Worm (Caenorhabditis elegans) whole organism, L4 larva: ENCODE data around the gene E02H1.1.

Source experiments
- F10B5.3 ChIP-seq: sonication (generic microtip); optimal IDR thresholded peaks from 2 replicates; lab custom pipeline; 2016; ENCODE audit warnings: mild to moderate bottlenecking, missing genetic modification characterization, missing compliant biosample characterization
- R02D3.7 ChIP-seq: fragments of 150-350 bp; sonication (generic microtip); optimal IDR thresholded peaks from 3 replicates; lab custom pipeline; 2014; ENCODE audit warnings: missing biosample characterization, missing genetic modification characterization
- T20F7.1 ChIP-seq: fragments of 200-800 bp; sonication (Bioruptor generic); optimal IDR thresholded peaks from 2 replicates; lab custom pipeline; 2018; ENCODE audit warnings: mild to moderate bottlenecking, missing genetic modification characterization, missing compliant biosample characterization
- T26A8.4 ChIP-seq: fragments of 200-800 bp; sonication (Bioruptor generic); IDR thresholded peaks from 2 replicates; pipeline ENCODE4 v1.3.6; 2022; ENCODE audit warnings: missing genetic modification characterization, missing compliant biosample characterization
- Y48G9A.11 ChIP-seq: fragments of 200-800 bp; sonication (Bioruptor generic); IDR thresholded peaks from 2 replicates; pipeline ENCODE4 v1.3.6; 2022; ENCODE audit warnings: missing genetic modification reagents, missing genetic modification characterization, missing compliant biosample characterization
- Y75B8A.6 ChIP-seq: fragments of 200-800 bp; sonication (Bioruptor generic); IDR thresholded peaks from 2 replicates; pipeline ENCODE4 v1.3.6; 2022; ENCODE audit warnings: missing genetic modification reagents, missing genetic modification characterization, missing compliant biosample characterization
- aha-1 ChIP-seq: fragments of 150-350 bp; peaks from one replicate; lab custom pipeline; 2014; ENCODE audit warnings: missing biosample characterization, missing genetic modification characterization
- aly-2 ChIP-seq: sonication (generic microtip); optimal IDR thresholded peaks from 2 replicates; lab custom pipeline; 2018; ENCODE audit warnings: missing biosample characterization, missing genetic modification characterization
- arid-1 ChIP-seq: fragments of 200-800 bp; sonication (Bioruptor generic); conservative IDR thresholded peaks from 2 replicates; pipeline ENCODE4 v1.3.6; 2022; ENCODE audit warnings: missing genetic modification reagents, missing genetic modification characterization, missing compliant biosample characterization
- ceh-20 ChIP-seq: fragments of 200-800 bp; sonication (Bioruptor generic); IDR thresholded peaks from 2 replicates; pipeline ENCODE4 v1.3.6; 2022; ENCODE audit warnings: missing genetic modification reagents, missing genetic modification characterization, missing compliant biosample characterization
- ceh-62 ChIP-seq: sonication (generic microtip); optimal IDR thresholded peaks from 2 replicates; lab custom pipeline; 2017; ENCODE audit warnings: missing biosample characterization, missing genetic modification characterization
- cey-2 ChIP-seq: sonication (generic microtip); optimal IDR thresholded peaks from 3 replicates; lab custom pipeline; 2017; ENCODE audit warnings: missing genetic modification characterization, mild to moderate bottlenecking, missing compliant biosample characterization, antibody characterized with exemption, borderline replicate concordance; ENCODE audit not compliant: insufficient read depth
- daf-16 ChIP-seq, 3 experiments: sonication (generic microtip); optimal IDR thresholded peaks; 2 replicates each; lab custom pipeline; 2016 to 2017; ENCODE audit warnings: missing genetic modification characterization in 3 of 3, missing genetic modification reagents in 3 of 3, mild to moderate bottlenecking in 2 of 3, missing compliant biosample characterization in 2 of 3, missing biosample characterization in 1 of 3, moderate library complexity in 1 of 3
- daf-19 ChIP-seq: fragments of 200-800 bp; sonication (Bioruptor generic); conservative IDR thresholded peaks from 2 replicates; pipeline ENCODE4 v1.3.6; 2022; ENCODE audit warnings: missing genetic modification characterization, missing compliant biosample characterization
- dmd-9 ChIP-seq: fragments of 200-800 bp; sonication (Bioruptor generic); IDR thresholded peaks from 2 replicates; pipeline ENCODE4 v1.3.6; 2022; ENCODE audit warnings: missing genetic modification reagents, missing genetic modification characterization, missing compliant biosample characterization
- duxl-1 ChIP-seq: sonication (generic microtip); optimal IDR thresholded peaks from 2 replicates; lab custom pipeline; 2016; ENCODE audit warnings: mild to moderate bottlenecking, missing genetic modification characterization, moderate library complexity, missing compliant biosample characterization; ENCODE audit not compliant: poor library complexity
- dve-1 ChIP-seq: sonication (generic microtip); optimal IDR thresholded peaks from 2 replicates; lab custom pipeline; 2017; ENCODE audit warnings: antibody characterized with exemption, mild to moderate bottlenecking, missing genetic modification characterization, missing compliant biosample characterization; ENCODE audit not compliant: insufficient read depth
- egl-43 ChIP-seq: fragments of 200-800 bp; sonication (Bioruptor generic); IDR thresholded peaks from 2 replicates; pipeline ENCODE4 v1.3.6; 2022; ENCODE audit warnings: missing genetic modification reagents, missing genetic modification characterization, missing compliant biosample characterization
- fkh-10 ChIP-seq: fragments of 150-350 bp; optimal IDR thresholded peaks from 2 replicates; lab custom pipeline; 2014; ENCODE audit warnings: missing biosample characterization, missing genetic modification reagents, missing genetic modification characterization
- fos-1 ChIP-seq: fragments of 150-350 bp; optimal IDR thresholded peaks from 2 replicates; lab custom pipeline; 2014; ENCODE audit warnings: missing biosample characterization, missing genetic modification characterization
- gei-8 ChIP-seq: fragments of 200-800 bp; sonication (Bioruptor generic); optimal IDR thresholded peaks from 2 replicates; lab custom pipeline; 2018; ENCODE audit warnings: mild to moderate bottlenecking, missing genetic modification characterization, missing compliant biosample characterization
- hmg-1.1 ChIP-seq: fragments of 200-800 bp; sonication (Bioruptor generic); IDR thresholded peaks from 2 replicates; pipeline ENCODE4 v1.3.6; 2022; ENCODE audit warnings: missing genetic modification reagents, missing genetic modification characterization, missing compliant biosample characterization
- lin-13 ChIP-seq: fragments of 150-350 bp; optimal IDR thresholded peaks from 2 replicates; lab custom pipeline; 2014; ENCODE audit warnings: missing biosample characterization, missing genetic modification reagents, missing genetic modification characterization
- lin-15B ChIP-seq: fragments of 150-350 bp; sonication (generic microtip); optimal IDR thresholded peaks from 3 replicates; lab custom pipeline; 2014; ENCODE audit warnings: missing biosample characterization, missing genetic modification characterization
- lin-38 ChIP-seq: fragments of 200-800 bp; sonication (Bioruptor generic); IDR thresholded peaks from 2 replicates; pipeline ENCODE4 v1.3.6; 2022; ENCODE audit warnings: missing genetic modification reagents, missing genetic modification characterization, missing compliant biosample characterization
- lsy-2 ChIP-seq, 2 experiments: fragments of 150-350 bp in 1 of 2; sonication (generic microtip) in 1 of 2; optimal IDR thresholded peaks; 2 replicates each; lab custom pipeline; 2014 to 2017; ENCODE audit warnings: missing biosample characterization in 2 of 2, missing genetic modification characterization in 2 of 2
- madf-5 ChIP-seq, 2 experiments: fragments of 200-800 bp; sonication (Bioruptor generic); IDR thresholded peaks; 2 replicates each; pipeline ENCODE4 v1.3.6; 2022; ENCODE audit warnings: missing compliant biosample characterization in 2 of 2, missing genetic modification characterization in 2 of 2
- madf-9 ChIP-seq: fragments of 200-800 bp; sonication (Bioruptor generic); conservative IDR thresholded peaks from 2 replicates; pipeline ENCODE4 v1.3.6; 2022; ENCODE audit warnings: missing genetic modification reagents, missing genetic modification characterization, missing compliant biosample characterization
- mdl-1 ChIP-seq, 2 experiments: fragments of 150-350 bp in 1 of 2; sonication (generic microtip) in 1 of 2; optimal IDR thresholded peaks; 2 replicates each; lab custom pipeline; 2014 to 2017; ENCODE audit warnings: missing biosample characterization in 2 of 2, missing genetic modification characterization in 2 of 2
- mdt-29 ChIP-seq: fragments of 200-800 bp; sonication (Bioruptor generic); IDR thresholded peaks from 2 replicates; pipeline ENCODE4 v1.3.6; 2022; ENCODE audit warnings: missing genetic modification reagents, missing genetic modification characterization, missing compliant biosample characterization
- mxl-3 ChIP-seq: fragments of 200-800 bp; sonication (Bioruptor generic); optimal IDR thresholded peaks from 2 replicates; lab custom pipeline; 2018; ENCODE audit warnings: mild to moderate bottlenecking, missing genetic modification characterization, missing compliant biosample characterization
- nhr-102 ChIP-seq: sonication (generic microtip); optimal IDR thresholded peaks from 2 replicates; lab custom pipeline; 2016; ENCODE audit warnings: mild to moderate bottlenecking, missing genetic modification characterization, moderate library complexity, missing compliant biosample characterization
- nhr-11 ChIP-seq: fragments of 150-350 bp; optimal IDR thresholded peaks from 2 replicates; lab custom pipeline; 2014; ENCODE audit warnings: missing biosample characterization, missing genetic modification characterization
- nhr-25 ChIP-seq: sonication (generic microtip); optimal IDR thresholded peaks from 2 replicates; lab custom pipeline; 2017; ENCODE audit warnings: missing genetic modification characterization, mild to moderate bottlenecking, missing compliant biosample characterization, antibody characterized with exemption, moderate library complexity, borderline replicate concordance; ENCODE audit not compliant: insufficient read depth
- nhr-28 ChIP-seq: fragments of 150-350 bp; optimal IDR thresholded peaks from 2 replicates; lab custom pipeline; 2014; ENCODE audit warnings: missing biosample characterization, missing genetic modification characterization
- nhr-41 ChIP-seq: fragments of 200-800 bp; sonication (Bioruptor generic); IDR thresholded peaks from 2 replicates; pipeline ENCODE4 v1.3.6; 2022; ENCODE audit warnings: missing genetic modification reagents, missing genetic modification characterization, missing compliant biosample characterization
- nhr-48 ChIP-seq: sonication (generic microtip); optimal IDR thresholded peaks from 2 replicates; lab custom pipeline; 2016; ENCODE audit warnings: mild to moderate bottlenecking, missing genetic modification characterization, missing compliant biosample characterization
- nhr-77 ChIP-seq: fragments of 150-350 bp; optimal IDR thresholded peaks from 2 replicates; lab custom pipeline; 2014; ENCODE audit warnings: missing biosample characterization, missing genetic modification characterization
- php-3 ChIP-seq: fragments of 200-800 bp; sonication (Bioruptor generic); IDR thresholded peaks from 2 replicates; pipeline ENCODE4 v1.3.6; 2022; ENCODE audit warnings: missing genetic modification reagents, missing genetic modification characterization, missing compliant biosample characterization
- pqm-1 ChIP-seq: sonication (generic microtip); optimal IDR thresholded peaks from 2 replicates; lab custom pipeline; 2017; ENCODE audit warnings: missing biosample characterization, missing genetic modification characterization
- saeg-2 ChIP-seq: fragments of 200-800 bp; sonication (Bioruptor generic); IDR thresholded peaks from 2 replicates; pipeline ENCODE4 v1.3.6; 2022; ENCODE audit warnings: missing genetic modification reagents, missing genetic modification characterization, missing compliant biosample characterization
- set-16 ChIP-seq: fragments of 200-800 bp; sonication (Bioruptor generic); IDR thresholded peaks from 2 replicates; pipeline ENCODE4 v1.3.6; 2022; ENCODE audit warnings: missing genetic modification reagents, missing genetic modification characterization, missing compliant biosample characterization
- spr-3 ChIP-seq: fragments of 200-800 bp; sonication (Bioruptor generic); optimal IDR thresholded peaks from 2 replicates; lab custom pipeline; 2018; ENCODE audit warnings: mild to moderate bottlenecking, missing genetic modification characterization, missing compliant biosample characterization
- tra-1 ChIP-seq: fragments of 200-800 bp; sonication (Bioruptor generic); IDR thresholded peaks from 2 replicates; pipeline ENCODE4 v1.3.6; 2022; ENCODE audit warnings: missing genetic modification reagents, missing genetic modification characterization, missing compliant biosample characterization
- unc-39 ChIP-seq: sonication (generic microtip); optimal IDR thresholded peaks from 2 replicates; lab custom pipeline; 2017; ENCODE audit warnings: missing biosample characterization, missing genetic modification characterization
- zip-2 ChIP-seq: fragments of 150-350 bp; optimal IDR thresholded peaks from 2 replicates; lab custom pipeline; 2014; ENCODE audit warnings: missing biosample characterization, missing genetic modification characterization
- ztf-11 ChIP-seq: fragments of 150-350 bp; optimal IDR thresholded peaks from 2 replicates; lab custom pipeline; 2014; ENCODE audit warnings: missing biosample characterization, missing genetic modification characterization

The E02H1.1 gene

DNA sequence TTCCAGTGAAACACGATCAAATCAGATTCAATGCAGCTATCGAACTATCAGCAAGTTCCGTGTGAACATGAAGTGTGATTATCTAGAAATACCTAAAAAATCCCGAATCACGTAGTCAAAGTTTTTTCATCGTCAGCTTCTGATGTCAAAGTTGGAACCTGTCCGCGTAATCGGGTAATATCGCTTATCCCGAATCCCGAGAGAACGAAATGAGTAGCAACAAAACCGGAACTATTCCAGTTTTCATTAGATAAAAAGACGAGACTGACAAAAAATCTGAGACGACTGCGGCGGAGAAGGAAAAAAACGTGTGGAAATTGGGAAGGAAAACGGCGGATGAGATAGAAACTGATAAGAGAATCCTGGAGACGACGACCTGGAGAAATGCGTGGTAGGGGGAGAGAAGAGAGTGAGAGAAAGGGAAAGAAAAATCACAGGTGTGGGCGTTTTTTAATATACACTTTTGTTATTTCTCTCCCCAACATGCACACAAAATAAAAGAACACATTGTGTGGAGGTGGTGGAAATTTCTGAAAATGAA lies 29.1 kb upstream of the E02H1.1 start (continued):
- no peak for TF ChIP-seq ztf-11
- no peak for TF ChIP-seq lin-15B (tag; lab: Kevin White, UChicago)
- TF ChIP-seq Y48G9A.11 (GFP tag; lab: Robert Waterston, UW): no peak
- no peak for TF ChIP-seq aly-2 (tag; lab: Kevin White, UChicago)
- no peak for TF ChIP-seq fos-1 (tag; lab: Kevin White, UChicago)
- peak; percentile 3 for TF ChIP-seq dve-1
- peak; percentile 7; the same call in 1 of the 2 replicates for TF ChIP-seq lin-38
- no peak for TF ChIP-seq fkh-10 (GFP tag; lab: Kevin White, UChicago)

DNA sequence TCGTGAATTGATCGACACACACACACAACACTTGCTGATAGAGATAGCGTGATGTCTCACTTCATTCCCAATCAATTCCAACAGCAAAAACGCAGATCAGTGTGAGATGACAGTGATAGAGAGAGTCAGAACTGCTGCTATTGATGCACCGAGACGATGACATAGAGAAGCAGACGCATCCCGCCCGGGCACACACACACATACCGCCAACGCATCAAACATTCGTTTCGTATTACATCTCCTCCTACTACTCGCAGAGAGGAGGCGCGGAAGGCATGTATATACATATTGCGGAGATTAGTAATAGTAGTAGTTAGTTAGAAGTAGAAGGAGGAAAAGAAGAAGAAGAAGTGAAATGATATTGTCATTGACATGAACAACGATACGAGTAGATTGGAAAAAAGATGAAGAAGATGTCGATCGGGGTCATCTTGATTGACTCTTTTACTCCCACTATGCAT lies 28.5 kb upstream of the E02H1.1 start:
- no peak for TF ChIP-seq fos-1 (tag; lab: Kevin White, UChicago)
- no peak for TF ChIP-seq F10B5.3 (tag; lab: Kevin White, UChicago)
- TF ChIP-seq duxl-1: no peak
- TF ChIP-seq pqm-1 (tag; lab: Kevin White, UChicago): peak; percentile 41
- peak; percentile 45 to 48 for TF ChIP-seq lsy-2 (tag; optimal IDR thresholded peaks at IDR 0.05; lab: Kevin White, UChicago)
- TF ChIP-seq nhr-11 (tag; lab: Kevin White, UChicago): peak; percentile 79
- peak; percentile 43 for TF ChIP-seq T20F7.1 (GFP tag; lab: Kevin White, UChicago)
- TF ChIP-seq zip-2 (tag; lab: Kevin White, UChicago): no peak
- no peak for TF ChIP-seq gei-8 (GFP tag; lab: Kevin White, UChicago)
- TF ChIP-seq madf-5 (GFP tag; IDR thresholded peaks at IDR 0.05; lab: Robert Waterston, UW): no peak
- TF ChIP-seq T26A8.4 (GFP tag; lab: Robert Waterston, UW): peak; percentile 33
- TF ChIP-seq nhr-77 (tag; lab: Kevin White, UChicago): peak; percentile 3
- TF ChIP-seq hmg-1.1 (GFP tag; lab: Robert Waterston, UW): peak; percentile 46
- peak; percentile 34; the same call in 1 of the 2 replicates for TF ChIP-seq set-16 (GFP tag; lab: Robert Waterston, UW)
- TF ChIP-seq egl-43 (GFP tag; lab: Robert Waterston, UW): 0 out of 2 replicates have a peak, but pooled peaks have one; percentile 7
- TF ChIP-seq daf-19 (GFP tag; lab: Robert Waterston, UW): no peak
- no peak for TF ChIP-seq lin-13 (GFP tag; lab: Kevin White, UChicago)
- peak; percentile 76 for TF ChIP-seq aha-1
- TF ChIP-seq tra-1 (GFP tag; lab: Robert Waterston, UW): peak; percentile 53
- TF ChIP-seq R02D3.7 (tag; lab: Kevin White, UChicago): no peak
- TF ChIP-seq saeg-2 (GFP tag; lab: Robert Waterston, UW): 0 out of 2 replicates have a peak, but pooled peaks have one; percentile 18
- TF ChIP-seq lin-38: peak; percentile 36
- no peak for TF ChIP-seq ceh-20 (GFP tag; lab: Robert Waterston, UW)
- no peak for TF ChIP-seq fkh-10 (GFP tag; lab: Kevin White, UChicago)
- peak; percentile 44; the same call in 1 of the 2 replicates for TF ChIP-seq madf-9 (GFP tag; lab: Robert Waterston, UW)
- no peak for TF ChIP-seq aly-2 (tag; lab: Kevin White, UChicago)
- peak in 1 of 2 experiments; percentile 74 for TF ChIP-seq mdl-1 (tag; optimal IDR thresholded peaks at IDR 0.05; lab: Kevin White, UChicago)
- no peak for TF ChIP-seq mdt-29 (GFP tag; lab: Robert Waterston, UW)
- no peak for TF ChIP-seq spr-3 (GFP tag; lab: Kevin White, UChicago)
- no peak for TF ChIP-seq unc-39 (tag; lab: Kevin White, UChicago)
- peak; percentile 66 for TF ChIP-seq dve-1
- no peak for TF ChIP-seq nhr-25 (tag; lab: Kevin White, UChicago)
- no peak for TF ChIP-seq dmd-9 (GFP tag; lab: Robert Waterston, UW)
- TF ChIP-seq php-3 (GFP tag; lab: Robert Waterston, UW): 0 out of 2 replicates have a peak, but pooled peaks have one; percentile 36
- peak; percentile 93 for TF ChIP-seq nhr-28 (tag; lab: Kevin White, UChicago)
- no peak for TF ChIP-seq nhr-48 (tag; lab: Kevin White, UChicago)
- no peak for TF ChIP-seq ceh-62
- peak; percentile 94 for TF ChIP-seq mxl-3
- no peak for TF ChIP-seq cey-2
- TF ChIP-seq nhr-102 (tag; lab: Kevin White, UChicago): peak; percentile 1
- TF ChIP-seq nhr-41: 0 out of 2 replicates have a peak, but pooled peaks have one; percentile 53
- TF ChIP-seq arid-1 (GFP tag; lab: Robert Waterston, UW): no peak
- no peak for TF ChIP-seq daf-16 (GFP tag; optimal IDR thresholded peaks at IDR 0.05; lab: Kevin White, UChicago)
- peak; percentile 68 for TF ChIP-seq daf-16 (tag; optimal IDR thresholded peaks at IDR 0.05; lab: Kevin White, UChicago)
- no peak for TF ChIP-seq Y75B8A.6
